Fruit fly (Drosophila melanogaster): Measurements from ENCODE around the gene dsh.

Gene dsh

dm6 chrX:11384023-11384444, 28.4 kb downstream of the dsh start (continued):
- TF ChIP-seq CG10267 (tag; optimal IDR thresholded peaks at IDR 0.05) (peak; percentile 31), Chrac-16 (GFP tag; optimal IDR thresholded peaks at IDR 0.05) (peak; percentile 50), Mes4 (GFP tag; optimal IDR thresholded peaks at IDR 0.05) (no peak), CkIIα-i1 (GFP tag; IDR thresholded peaks at IDR 0.05) (no peak), CG6854 (GFP tag; optimal IDR thresholded peaks at IDR 0.05) (peak; percentile 58), Lim3 (GFP tag; IDR thresholded peaks at IDR 0.05) (no peak), ash1 (GFP tag; optimal IDR thresholded peaks at IDR 0.05) (no peak), HHEX (GFP tag; optimal IDR thresholded peaks at IDR 0.05) (peak; percentile 71), HLHmδ (GFP tag; optimal IDR thresholded peaks at IDR 0.05) (no peak), Tbp (GFP tag; optimal IDR thresholded peaks at IDR 0.05) (no peak), NC2α (GFP tag; optimal IDR thresholded peaks at IDR 0.05) (no peak), CG9727 (GFP tag; optimal IDR thresholded peaks at IDR 0.05) (peak; percentile 61), CG7963 (GFP tag; IDR thresholded peaks at IDR 0.05; ENCODE audit: partially characterized antibody) (no peak), Meics (GFP tag; optimal IDR thresholded peaks at IDR 0.05) (peak; percentile 86), trem (tag; optimal IDR thresholded peaks at IDR 0.05) (no peak), CG15601 (tag; optimal IDR thresholded peaks at IDR 0.05) (no peak), H2.0 (GFP tag; IDR thresholded peaks at IDR 0.05) (peak; percentile 49; the same call in 1 of the 2 replicates), vvl (GFP tag; IDR thresholded peaks at IDR 0.05) (peak; percentile 83), CG17829 (tag; optimal IDR thresholded peaks at IDR 0.05) (peak; percentile 32), CG10565 (GFP tag; optimal IDR thresholded peaks at IDR 0.05) (no peak), Mrtf (GFP tag; IDR thresholded peaks at IDR 0.05) (peak; percentile 74; the same call in 1 of the 3 replicates), CHES-1-like (GFP tag; optimal IDR thresholded peaks at IDR 0.05) (no peak), CG8359 (GFP tag; optimal IDR thresholded peaks at IDR 0.05; ENCODE audit: borderline replicate concordance) (no peak), Hmx (GFP tag; optimal IDR thresholded peaks at IDR 0.05) (no peak), B-H2 (GFP tag; optimal IDR thresholded peaks at IDR 0.05) (peak; percentile 58), CG11398 (GFP tag; optimal IDR thresholded peaks at IDR 0.05) (no peak), bab2 (GFP tag; optimal IDR thresholded peaks at IDR 0.05) (peak; percentile 59), az2 (GFP tag; optimal IDR thresholded peaks at IDR 0.05) (peak; percentile 21), jigr1 (GFP tag; IDR thresholded peaks at IDR 0.05) (peak; percentile 46; the same call in 1 of the 3 replicates), Lhr (GFP tag; optimal IDR thresholded peaks at IDR 0.05) (no peak), CG14860 (GFP tag; IDR thresholded peaks at IDR 0.05; ENCODE audit: partially characterized antibody) (no peak), hkb (optimal IDR thresholded peaks at IDR 0.05) (no peak), hkb (GFP tag; IDR thresholded peaks at IDR 0.05) (peak; percentile 73), dysf (GFP tag; IDR thresholded peaks at IDR 0.05) (peak; percentile 86), dmrt11E (tag; optimal IDR thresholded peaks at IDR 0.05) (no peak), ap (GFP tag; IDR thresholded peaks at IDR 0.05) (peak; percentile 59), CG4282 (GFP tag; optimal IDR thresholded peaks at IDR 0.05) (no peak), nom (GFP tag; optimal IDR thresholded peaks at IDR 0.05) (no peak), luna (GFP tag; optimal IDR thresholded peaks at IDR 0.05) (no peak), Dbx (GFP tag; IDR thresholded peaks at IDR 0.05) (peak; percentile 91), CG2889 (GFP tag; IDR thresholded peaks at IDR 0.05) (peak; percentile 65; the same call in 2 of the 3 replicates), CG3838 (GFP tag; optimal IDR thresholded peaks at IDR 0.05) (no peak), stwl (tag; optimal IDR thresholded peaks at IDR 0.05) (no peak), dmrt99B (tag; optimal IDR thresholded peaks at IDR 0.05) (peak; percentile 76), NFAT (GFP tag; IDR thresholded peaks at IDR 0.05) (peak; percentile 71; the same call in 1 of the 2 replicates), HmgZ (tag; optimal IDR thresholded peaks at IDR 0.05) (peak; percentile 42), br (optimal IDR thresholded peaks at IDR 0.05) (no peak), CG12219 (GFP tag; optimal IDR thresholded peaks at IDR 0.05) (peak; percentile 30), tin (GFP tag; optimal IDR thresholded peaks at IDR 0.05) (peak; percentile 54), NK7.1 (GFP tag; optimal IDR thresholded peaks at IDR 0.05) (peak; percentile 2), CG6683 (GFP tag; optimal IDR thresholded peaks at IDR 0.05) (peak; percentile 42), CG18764 (GFP tag; optimal IDR thresholded peaks at IDR 0.05) (peak; percentile 18)

Measured in whole organism, embryonic.